Worm (Caenorhabditis elegans) whole organism, L4 larva: ENCODE results near the gene F47B8.8.

Experiments
- D1046.2 ChIP-seq: fragments of 200-800 bp; sonication (Bioruptor generic); IDR thresholded peaks from 2 replicates; pipeline ENCODE4 v1.3.6; 2022; ENCODE audit warnings: missing genetic modification characterization, missing compliant biosample characterization
- F44E2.7 ChIP-seq: fragments of 200-800 bp; sonication (Bioruptor generic); IDR thresholded peaks from 2 replicates; pipeline ENCODE4 v2.1.2; 2022; ENCODE audit warnings: missing genetic modification characterization, missing compliant biosample characterization
- F49E8.2 ChIP-seq: sonication (generic microtip); optimal IDR thresholded peaks from 2 replicates; lab custom pipeline; 2016; ENCODE audit warnings: missing compliant biosample characterization, mild to moderate bottlenecking, missing genetic modification characterization, borderline replicate concordance
- T20F7.1 ChIP-seq: fragments of 200-800 bp; sonication (Bioruptor generic); optimal IDR thresholded peaks from 2 replicates; lab custom pipeline; 2018; ENCODE audit warnings: mild to moderate bottlenecking, missing genetic modification characterization, missing compliant biosample characterization
- T26A8.4 ChIP-seq: fragments of 200-800 bp; sonication (Bioruptor generic); IDR thresholded peaks from 2 replicates; pipeline ENCODE4 v1.3.6; 2022; ENCODE audit warnings: missing genetic modification characterization, missing compliant biosample characterization
- Y48G9A.11 ChIP-seq: fragments of 200-800 bp; sonication (Bioruptor generic); IDR thresholded peaks from 2 replicates; pipeline ENCODE4 v1.3.6; 2022; ENCODE audit warnings: missing genetic modification reagents, missing genetic modification characterization, missing compliant biosample characterization
- ZK337.2 ChIP-seq: fragments of 200-800 bp; sonication (Bioruptor generic); IDR thresholded peaks from 2 replicates; pipeline ENCODE4 v1.3.6; 2022; ENCODE audit warnings: missing genetic modification reagents, missing genetic modification characterization, missing compliant biosample characterization
- aha-1 ChIP-seq: fragments of 150-350 bp; peaks from one replicate; lab custom pipeline; 2014; ENCODE audit warnings: missing biosample characterization, missing genetic modification characterization
- aly-2 ChIP-seq: sonication (generic microtip); optimal IDR thresholded peaks from 2 replicates; lab custom pipeline; 2018; ENCODE audit warnings: missing biosample characterization, missing genetic modification characterization
- ama-1 ChIP-seq: fragments of 150-350 bp; optimal IDR thresholded peaks from 2 replicates; lab custom pipeline; 2014; ENCODE audit warnings: inconsistent platforms, mixed read lengths
- arid-1 ChIP-seq: fragments of 200-800 bp; sonication (Bioruptor generic); conservative IDR thresholded peaks from 2 replicates; pipeline ENCODE4 v1.3.6; 2022; ENCODE audit warnings: missing genetic modification reagents, missing genetic modification characterization, missing compliant biosample characterization
- ceh-20 ChIP-seq: fragments of 200-800 bp; sonication (Bioruptor generic); IDR thresholded peaks from 2 replicates; pipeline ENCODE4 v1.3.6; 2022; ENCODE audit warnings: missing genetic modification reagents, missing genetic modification characterization, missing compliant biosample characterization
- ceh-44 ChIP-seq: fragments of 200-800 bp; sonication (Bioruptor generic); IDR thresholded peaks from 2 replicates; pipeline ENCODE4 v1.3.6; 2022; ENCODE audit warnings: missing genetic modification reagents, missing genetic modification characterization, missing compliant biosample characterization
- ces-1 ChIP-seq: fragments of 150-350 bp; sonication (generic microtip); optimal IDR thresholded peaks from 4 replicates; lab custom pipeline; 2014; ENCODE audit warnings: missing biosample characterization, missing genetic modification reagents, missing genetic modification characterization
- cey-2 ChIP-seq: sonication (generic microtip); optimal IDR thresholded peaks from 3 replicates; lab custom pipeline; 2017; ENCODE audit warnings: missing genetic modification characterization, mild to moderate bottlenecking, missing compliant biosample characterization, antibody characterized with exemption, borderline replicate concordance; ENCODE audit not compliant: insufficient read depth
- ctbp-1 ChIP-seq: fragments of 200-800 bp; sonication (Bioruptor generic); IDR thresholded peaks from 2 replicates; pipeline ENCODE4 v1.3.6; 2022; ENCODE audit warnings: missing genetic modification reagents, missing genetic modification characterization, missing compliant biosample characterization
- daf-12 ChIP-seq: fragments of 150-350 bp; optimal IDR thresholded peaks from 2 replicates; lab custom pipeline; 2014; ENCODE audit warnings: missing biosample characterization, missing genetic modification reagents, missing genetic modification characterization
- daf-16 ChIP-seq, 3 experiments: sonication (generic microtip); optimal IDR thresholded peaks; 2 replicates each; lab custom pipeline; 2016 to 2017; ENCODE audit warnings: missing genetic modification characterization in 3 of 3, missing genetic modification reagents in 3 of 3, mild to moderate bottlenecking in 2 of 3, missing compliant biosample characterization in 2 of 3, missing biosample characterization in 1 of 3, moderate library complexity in 1 of 3
- daf-8 ChIP-seq: fragments of 200-800 bp; sonication (Bioruptor generic); IDR thresholded peaks from 2 replicates; pipeline ENCODE4 v1.3.6; 2022; ENCODE audit warnings: missing genetic modification characterization, missing compliant biosample characterization
- dve-1 ChIP-seq: sonication (generic microtip); optimal IDR thresholded peaks from 2 replicates; lab custom pipeline; 2017; ENCODE audit warnings: antibody characterized with exemption, mild to moderate bottlenecking, missing genetic modification characterization, missing compliant biosample characterization; ENCODE audit not compliant: insufficient read depth
- egl-27 ChIP-seq: sonication (generic microtip); optimal IDR thresholded peaks from 3 replicates; lab custom pipeline; 2017; ENCODE audit warnings: missing biosample characterization, missing genetic modification reagents, missing genetic modification characterization
- gei-8 ChIP-seq: fragments of 200-800 bp; sonication (Bioruptor generic); optimal IDR thresholded peaks from 2 replicates; lab custom pipeline; 2018; ENCODE audit warnings: mild to moderate bottlenecking, missing genetic modification characterization, missing compliant biosample characterization
- hlh-11 ChIP-seq: fragments of 200-800 bp; sonication (Bioruptor generic); optimal IDR thresholded peaks from 2 replicates; lab custom pipeline; 2018; ENCODE audit warnings: mild to moderate bottlenecking, missing genetic modification characterization, missing compliant biosample characterization
- hmg-1.1 ChIP-seq: fragments of 200-800 bp; sonication (Bioruptor generic); IDR thresholded peaks from 2 replicates; pipeline ENCODE4 v1.3.6; 2022; ENCODE audit warnings: missing genetic modification reagents, missing genetic modification characterization, missing compliant biosample characterization
- jun-1 ChIP-seq: fragments of 150-350 bp; optimal IDR thresholded peaks from 2 replicates; lab custom pipeline; 2014; ENCODE audit warnings: missing biosample characterization, missing genetic modification reagents, missing genetic modification characterization
- lin-13 ChIP-seq: fragments of 150-350 bp; optimal IDR thresholded peaks from 2 replicates; lab custom pipeline; 2014; ENCODE audit warnings: missing biosample characterization, missing genetic modification reagents, missing genetic modification characterization
- lin-29 ChIP-seq: fragments of 200-800 bp; sonication (Bioruptor generic); IDR thresholded peaks from 2 replicates; pipeline ENCODE4 v1.3.6; 2022; ENCODE audit warnings: missing genetic modification reagents, missing genetic modification characterization, missing compliant biosample characterization
- lin-38 ChIP-seq: fragments of 200-800 bp; sonication (Bioruptor generic); IDR thresholded peaks from 2 replicates; pipeline ENCODE4 v1.3.6; 2022; ENCODE audit warnings: missing genetic modification reagents, missing genetic modification characterization, missing compliant biosample characterization
- lin-39 ChIP-seq: fragments of 150-350 bp; optimal IDR thresholded peaks from 2 replicates; lab custom pipeline; 2014; ENCODE audit warnings: missing biosample characterization, missing genetic modification reagents, missing genetic modification characterization
- mdl-1 ChIP-seq, 2 experiments: fragments of 150-350 bp in 1 of 2; sonication (generic microtip) in 1 of 2; optimal IDR thresholded peaks; 2 replicates each; lab custom pipeline; 2014 to 2017; ENCODE audit warnings: missing biosample characterization in 2 of 2, missing genetic modification characterization in 2 of 2
- mes-2 ChIP-seq: sonication (generic microtip); optimal IDR thresholded peaks from 2 replicates; lab custom pipeline; 2016; ENCODE audit warnings: missing genotype, mild to moderate bottlenecking, missing genetic modification characterization, missing compliant biosample characterization; ENCODE audit not compliant: poor library complexity, severe bottlenecking
- nhr-11 ChIP-seq: fragments of 150-350 bp; optimal IDR thresholded peaks from 2 replicates; lab custom pipeline; 2014; ENCODE audit warnings: missing biosample characterization, missing genetic modification characterization
- nhr-28 ChIP-seq: fragments of 150-350 bp; optimal IDR thresholded peaks from 2 replicates; lab custom pipeline; 2014; ENCODE audit warnings: missing biosample characterization, missing genetic modification characterization
- nhr-42 ChIP-seq: fragments of 200-800 bp; sonication (Bioruptor generic); IDR thresholded peaks from 2 replicates; pipeline ENCODE4 v1.3.6; 2022; ENCODE audit warnings: missing genetic modification characterization, missing compliant biosample characterization
- nhr-6 ChIP-seq: fragments of 150-350 bp; optimal IDR thresholded peaks from 2 replicates; lab custom pipeline; 2014; ENCODE audit warnings: missing biosample characterization, missing genetic modification characterization
- nhr-76 ChIP-seq: fragments of 150-350 bp; optimal IDR thresholded peaks from 2 replicates; lab custom pipeline; 2014; ENCODE audit warnings: missing biosample characterization, missing genetic modification characterization
- nhr-77 ChIP-seq: fragments of 150-350 bp; optimal IDR thresholded peaks from 2 replicates; lab custom pipeline; 2014; ENCODE audit warnings: missing biosample characterization, missing genetic modification characterization
- pha-4 ChIP-seq, 2 experiments: fragments of 150-350 bp in 1 of 2; fragments of 200-800 bp in 1 of 2; sonication (Bioruptor generic) in 1 of 2; IDR thresholded peaks in 1 of 2; optimal IDR thresholded peaks in 1 of 2; 2 replicates each; pipeline versions ENCODE4 v1.3.6 to Lab custom; 2014 to 2022; ENCODE audit warnings: missing genetic modification characterization in 2 of 2, missing genetic modification reagents in 2 of 2, missing biosample characterization in 1 of 2, missing compliant biosample characterization in 1 of 2
- rbr-2 ChIP-seq: sonication (generic microtip); optimal IDR thresholded peaks from 2 replicates; lab custom pipeline; 2016; ENCODE audit warnings: missing genotype, missing genetic modification characterization, missing compliant biosample characterization
- saeg-2 ChIP-seq: fragments of 200-800 bp; sonication (Bioruptor generic); IDR thresholded peaks from 2 replicates; pipeline ENCODE4 v1.3.6; 2022; ENCODE audit warnings: missing genetic modification reagents, missing genetic modification characterization, missing compliant biosample characterization
- skn-1 ChIP-seq: fragments of 150-350 bp; optimal IDR thresholded peaks from 2 replicates; lab custom pipeline; 2014; ENCODE audit warnings: missing biosample characterization, missing genetic modification characterization
- snpc-1.2 ChIP-seq: fragments of 200-800 bp; sonication (Bioruptor generic); IDR thresholded peaks from 2 replicates; pipeline ENCODE4 v1.3.6; 2022; ENCODE audit warnings: missing genetic modification reagents, missing genetic modification characterization, missing compliant biosample characterization
- snpc-4 ChIP-seq: fragments of 150-350 bp; optimal IDR thresholded peaks from 2 replicates; lab custom pipeline; 2014; ENCODE audit warnings: missing biosample characterization, missing genetic modification characterization
- tra-1 ChIP-seq: fragments of 200-800 bp; sonication (Bioruptor generic); IDR thresholded peaks from 2 replicates; pipeline ENCODE4 v1.3.6; 2022; ENCODE audit warnings: missing genetic modification reagents, missing genetic modification characterization, missing compliant biosample characterization
- unc-39 ChIP-seq: sonication (generic microtip); optimal IDR thresholded peaks from 2 replicates; lab custom pipeline; 2017; ENCODE audit warnings: missing biosample characterization, missing genetic modification characterization
- zag-1 ChIP-seq: fragments of 150-350 bp; optimal IDR thresholded peaks from 2 replicates; lab custom pipeline; 2014; ENCODE audit warnings: missing biosample characterization, missing genetic modification characterization
- zfp-2 ChIP-seq: sonication (generic microtip); optimal IDR thresholded peaks from 2 replicates; lab custom pipeline; 2016; ENCODE audit warnings: mild to moderate bottlenecking, missing genetic modification characterization, missing compliant biosample characterization
- zfp-3 ChIP-seq: fragments of 200-800 bp; sonication (Bioruptor generic); conservative IDR thresholded peaks from 2 replicates; pipeline ENCODE4 v1.3.6; 2022; ENCODE audit warnings: missing genetic modification reagents, missing genetic modification characterization, missing compliant biosample characterization
- zip-2 ChIP-seq: fragments of 150-350 bp; optimal IDR thresholded peaks from 2 replicates; lab custom pipeline; 2014; ENCODE audit warnings: missing biosample characterization, missing genetic modification characterization

F47B8.8 gene

ce11 chrV:14347234-14347826 is 15.8 kb downstream of the F47B8.8 start, which contains the start of gene cept-2 (continued):
- TF ChIP-seq egl-27 (tag; lab: Kevin White, UChicago) (no peak), zfp-2 (tag; lab: Kevin White, UChicago) (peak; percentile 70), nhr-76 (tag; lab: Kevin White, UChicago) (no peak), Y48G9A.11 (no peak), ceh-44 (GFP tag; lab: Robert Waterston, UW) (peak; percentile 74; the same call in 1 of the 2 replicates), nhr-6 (tag; lab: Kevin White, UChicago) (peak; percentile 100), zip-2 (tag; lab: Kevin White, UChicago) (peak; percentile 59), rbr-2 (tag; lab: Kevin White, UChicago) (peak; percentile 94), nhr-11 (peak; percentile 95), T20F7.1 (peak; percentile 86), tra-1 (peak; percentile 48; the same call in 1 of the 2 replicates), F49E8.2 (peak; percentile 63), ama-1 (no peak), ctbp-1 (peak; percentile 77), ceh-20 (peak; percentile 88), saeg-2 (GFP tag; lab: Robert Waterston, UW) (no peak), dve-1 (tag; lab: Kevin White, UChicago) (peak; percentile 97), zfp-3 (GFP tag; lab: Robert Waterston, UW) (0 out of 2 replicates have a peak, but pooled peaks have one; percentile 48), lin-38 (GFP tag; lab: Robert Waterston, UW) (peak; percentile 99), jun-1 (tag; lab: Kevin White, UChicago) (no peak), snpc-4 (tag; lab: Kevin White, UChicago) (peak; percentile 64), lin-29 (GFP tag; lab: Robert Waterston, UW) (0 out of 2 replicates have a peak, but pooled peaks have one; percentile 18), gei-8 (GFP tag; lab: Kevin White, UChicago) (no peak), hmg-1.1 (GFP tag; lab: Robert Waterston, UW) (peak; percentile 85), ZK337.2 (GFP tag; lab: Robert Waterston, UW) (peak; percentile 70; the same call in 1 of the 2 replicates), D1046.2 (GFP tag; lab: Robert Waterston, UW) (0 out of 2 replicates have a peak, but pooled peaks have one; percentile 23), T26A8.4 (GFP tag; lab: Robert Waterston, UW) (peak; percentile 82), daf-12 (no peak), pha-4 (GFP tag; IDR thresholded peaks at IDR 0.05; lab: Robert Waterston, UW) (no peak; the same call in 1 of the 2 replicates), pha-4 (tag; optimal IDR thresholded peaks at IDR 0.05; lab: Kevin White, UChicago) (no peak), arid-1 (GFP tag; lab: Robert Waterston, UW) (no peak), unc-39 (tag; lab: Kevin White, UChicago) (no peak)

- no peak for TF ChIP-seq daf-8
- no peak for TF ChIP-seq snpc-4 (tag; lab: Kevin White, UChicago)
- TF ChIP-seq nhr-28 (tag; lab: Kevin White, UChicago): peak; percentile 24
- TF ChIP-seq lin-39 (tag; lab: Kevin White, UChicago): no peak
- TF ChIP-seq D1046.2 (GFP tag; lab: Robert Waterston, UW): no peak
- no peak for TF ChIP-seq aly-2 (tag; lab: Kevin White, UChicago)
- no peak for TF ChIP-seq aha-1 (tag; lab: Kevin White, UChicago)
- no peak for TF ChIP-seq skn-1 (tag; lab: Kevin White, UChicago)
- no peak for TF ChIP-seq rbr-2 (tag; lab: Kevin White, UChicago)
- no peak for TF ChIP-seq saeg-2 (GFP tag; lab: Robert Waterston, UW)
- TF ChIP-seq daf-12: no peak
- TF ChIP-seq hlh-11 (tag; lab: Kevin White, UChicago): no peak
- TF ChIP-seq daf-16 (GFP tag; optimal IDR thresholded peaks at IDR 0.05; lab: Kevin White, UChicago): no peak
- peak; percentile 40 for TF ChIP-seq daf-16 (tag; optimal IDR thresholded peaks at IDR 0.05; lab: Kevin White, UChicago)
- no peak for TF ChIP-seq F44E2.7
- peak; percentile 26 for TF ChIP-seq lin-13 (GFP tag; lab: Kevin White, UChicago)
- peak; percentile 6 for TF ChIP-seq dve-1 (tag; lab: Kevin White, UChicago)
- TF ChIP-seq nhr-42: no peak
- TF ChIP-seq zag-1: no peak
- TF ChIP-seq nhr-77 (tag; lab: Kevin White, UChicago): no peak
- TF ChIP-seq gei-8 (GFP tag; lab: Kevin White, UChicago): no peak
- TF ChIP-seq ces-1 (GFP tag; lab: Kevin White, UChicago): no peak
- no peak for TF ChIP-seq snpc-1.2 (GFP tag; lab: Robert Waterston, UW)
- TF ChIP-seq mes-2 (tag; lab: Kevin White, UChicago): peak; percentile 9
- TF ChIP-seq cey-2 (tag; lab: Kevin White, UChicago): no peak
- no peak for TF ChIP-seq mdl-1 (tag; optimal IDR thresholded peaks at IDR 0.05; lab: Kevin White, UChicago)
Observed at ce11 chrV:14350498-14350897, 19.0 kb downstream of the F47B8.8 start.
